Fruit fly (Drosophila melanogaster): Measurements from ENCODE around the gene Nepl19.

The Nepl19 gene

DNA sequence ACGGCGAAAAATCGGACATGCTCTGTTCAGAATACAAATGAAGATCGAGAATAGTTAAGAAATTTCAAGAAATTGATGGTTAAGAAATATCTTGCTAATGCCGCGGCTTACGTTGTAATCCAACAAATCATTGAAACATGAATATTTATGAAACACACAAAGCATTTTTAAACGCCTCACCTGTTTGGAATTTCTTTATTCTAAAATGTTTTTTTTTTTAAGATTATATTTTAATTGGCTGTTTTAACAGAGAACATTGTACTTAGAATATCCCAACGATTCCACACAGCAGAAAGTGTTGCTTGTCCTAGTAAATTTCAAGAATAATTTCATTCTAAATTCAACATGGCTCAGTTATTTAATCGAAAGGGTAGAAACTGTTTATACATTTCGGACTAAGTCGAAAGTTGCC, 27.9 kb downstream of the Nepl19 start:
- TF ChIP-seq CTCF (optimal IDR thresholded peaks at IDR 0.05) (no peak), CG8478 (optimal IDR thresholded peaks at IDR 0.05) (no peak)

DNA sequence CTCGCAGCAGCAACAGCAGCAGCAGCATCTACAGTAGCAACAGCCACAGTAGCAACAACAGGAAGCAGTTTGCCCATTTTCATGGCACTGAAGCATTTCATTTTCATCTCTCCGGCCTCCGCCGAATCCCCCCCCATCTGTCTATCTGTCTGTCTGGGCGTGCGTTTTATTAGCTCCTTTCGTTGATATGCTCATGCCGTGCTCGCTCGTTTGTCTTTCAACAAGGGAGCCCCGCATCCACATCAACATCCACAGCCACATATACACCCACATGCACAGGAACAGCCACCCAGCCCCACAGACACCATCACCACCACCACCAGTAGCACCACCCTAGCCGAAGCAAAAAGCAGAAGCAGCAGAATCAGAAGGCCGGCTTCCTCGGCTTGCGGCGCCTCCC, 28.4 kb downstream of the Nepl19 start:
- TF ChIP-seq CTCF (optimal IDR thresholded peaks at IDR 0.05) (no peak), CG8478 (optimal IDR thresholded peaks at IDR 0.05) (no peak)

DNA sequence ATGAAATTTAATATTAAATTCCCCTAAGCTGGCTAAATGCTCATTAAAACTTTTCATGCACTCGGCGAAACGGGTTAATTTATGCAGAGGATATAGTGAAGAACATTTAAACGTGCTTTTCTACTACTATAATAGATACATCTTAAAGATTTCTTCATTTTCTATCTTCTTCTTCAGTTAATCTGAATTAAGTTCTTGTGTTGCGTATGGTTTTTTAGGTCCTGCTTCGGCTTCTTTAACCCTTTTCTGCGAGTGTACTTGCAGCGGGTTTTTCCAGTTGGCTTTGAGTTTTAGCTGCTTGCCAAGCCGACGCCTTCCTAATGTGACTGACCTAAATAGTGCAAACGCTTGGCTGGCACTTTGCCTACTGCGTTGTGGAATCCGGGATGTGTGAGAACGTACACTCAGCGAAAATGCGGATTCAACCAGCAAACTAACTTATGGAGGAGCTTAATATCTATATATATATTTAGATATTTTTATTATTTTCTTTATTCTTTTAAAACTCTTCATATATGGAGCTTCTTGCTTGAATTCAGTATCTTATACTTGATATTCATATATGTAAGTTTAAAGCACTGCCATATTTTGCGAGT, 29.2 kb downstream of the Nepl19 start:
- TF ChIP-seq CTCF (optimal IDR thresholded peaks at IDR 0.05), result no peak
- no peak for TF ChIP-seq CG8478 (optimal IDR thresholded peaks at IDR 0.05)

DNA sequence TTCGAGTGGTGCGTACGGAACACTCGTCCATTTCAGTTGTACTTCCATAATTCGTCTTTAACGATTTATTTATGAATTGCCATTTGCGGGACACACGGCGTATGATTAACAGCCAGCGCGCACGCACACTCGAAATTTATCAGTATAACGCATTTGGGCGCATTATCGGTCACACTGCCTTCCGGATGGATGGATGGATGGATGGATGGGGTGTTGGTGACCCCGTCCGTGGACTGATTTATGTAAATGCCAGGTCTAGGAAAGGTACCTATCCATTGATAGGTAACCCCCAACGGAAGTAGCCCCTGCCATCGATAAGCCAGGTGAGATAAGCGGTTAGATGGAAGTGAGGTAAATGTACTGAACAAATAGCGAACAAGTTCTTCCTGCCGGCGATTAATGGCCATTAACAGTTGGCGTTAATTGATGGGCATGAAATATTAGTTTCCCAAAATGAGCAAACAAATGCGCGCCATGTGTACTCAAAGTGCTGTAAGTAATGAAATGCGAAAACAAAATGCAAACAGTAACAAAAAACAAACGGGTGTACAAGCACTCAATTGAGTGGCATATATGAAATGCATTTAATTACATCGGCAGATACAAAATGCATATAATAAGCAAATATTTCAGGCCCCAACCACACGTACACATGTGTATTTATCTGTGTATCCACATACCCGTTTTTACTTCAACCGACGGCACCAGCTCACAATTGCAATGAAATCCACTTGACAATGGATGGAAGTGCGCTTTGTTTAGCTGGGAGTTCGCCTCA, 31.0 kb downstream of the Nepl19 start:
- TF ChIP-seq CTCF (optimal IDR thresholded peaks at IDR 0.05), result no peak
- TF ChIP-seq CG8478 (optimal IDR thresholded peaks at IDR 0.05), result no peak

dm6 chr3R:28847547-28848316, 32.2 kb downstream of the Nepl19 start:
- TF ChIP-seq CTCF (optimal IDR thresholded peaks at IDR 0.05) (no peak), CG8478 (optimal IDR thresholded peaks at IDR 0.05) (no peak)

DNA sequence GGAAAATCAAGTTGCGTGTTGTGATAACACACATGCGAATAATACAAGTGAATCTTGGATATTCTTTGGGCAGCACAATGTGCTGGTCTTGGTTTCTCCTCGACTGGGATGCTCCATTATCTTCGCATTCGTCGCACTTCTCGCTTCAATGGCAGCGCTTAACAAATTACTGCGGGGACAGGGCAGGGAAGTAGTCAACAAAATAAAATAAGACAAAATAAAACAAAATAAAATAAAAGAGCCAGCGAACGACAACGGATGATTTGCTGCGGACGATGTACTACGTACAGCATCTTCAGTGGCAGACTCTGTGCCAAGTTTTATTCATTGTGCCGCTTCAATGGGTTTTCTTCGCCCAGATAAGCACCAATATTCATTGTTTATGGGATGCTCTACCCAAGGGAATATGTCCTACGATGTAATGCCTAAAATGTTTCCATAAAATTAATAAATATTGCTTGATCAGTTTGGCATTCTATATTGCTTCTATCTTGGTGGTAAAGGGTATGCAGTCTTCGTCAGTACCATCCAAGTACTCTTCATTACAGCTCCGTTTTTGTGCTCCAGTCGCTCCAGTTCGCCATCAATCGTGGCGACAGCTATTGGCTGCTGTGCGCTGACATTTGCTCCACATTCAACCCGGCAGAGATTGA, 32.9 kb downstream of the Nepl19 start:
- TF ChIP-seq CG8478 (optimal IDR thresholded peaks at IDR 0.05) (no peak), CTCF (optimal IDR thresholded peaks at IDR 0.05) (no peak)

dm6 chr3R:28845981-28846380, 33.9 kb downstream of the Nepl19 start:
- TF ChIP-seq CG8478 (optimal IDR thresholded peaks at IDR 0.05), result no peak
- TF ChIP-seq CTCF (optimal IDR thresholded peaks at IDR 0.05), result no peak

- no peak for TF ChIP-seq CG8478 (optimal IDR thresholded peaks at IDR 0.05)
- TF ChIP-seq CTCF (optimal IDR thresholded peaks at IDR 0.05), result no peak
Measured at dm6 chr3R:28845377-28845876, 34.5 kb downstream of the Nepl19 start.

dm6 chr3R:28844611-28845376, 35.1 kb downstream of the Nepl19 start, which contains the start of the genes Apc and spg:
Gene Apc (minus strand): TSS chr3R:28844748.
Gene spg (plus strand): TSS chr3R:28845270.
- TF ChIP-seq CG8478 (optimal IDR thresholded peaks at IDR 0.05) (no peak), CTCF (optimal IDR thresholded peaks at IDR 0.05) (peak; percentile 59 to 63)

- TF ChIP-seq CG8478 (optimal IDR thresholded peaks at IDR 0.05) (no peak), CTCF (optimal IDR thresholded peaks at IDR 0.05) (no peak)
Measured at dm6 chr3R:28843776-28844610, 35.9 kb downstream of the Nepl19 start.

- TF ChIP-seq CTCF (optimal IDR thresholded peaks at IDR 0.05) (no peak), CG8478 (optimal IDR thresholded peaks at IDR 0.05) (no peak)
Measured at dm6 chr3R:28842431-28842830, 37.5 kb downstream of the Nepl19 start.

dm6 chr3R:28841968-28842367, 38.0 kb downstream of the Nepl19 start:
- TF ChIP-seq CTCF (optimal IDR thresholded peaks at IDR 0.05) (no peak), CG8478 (optimal IDR thresholded peaks at IDR 0.05) (no peak)

DNA sequence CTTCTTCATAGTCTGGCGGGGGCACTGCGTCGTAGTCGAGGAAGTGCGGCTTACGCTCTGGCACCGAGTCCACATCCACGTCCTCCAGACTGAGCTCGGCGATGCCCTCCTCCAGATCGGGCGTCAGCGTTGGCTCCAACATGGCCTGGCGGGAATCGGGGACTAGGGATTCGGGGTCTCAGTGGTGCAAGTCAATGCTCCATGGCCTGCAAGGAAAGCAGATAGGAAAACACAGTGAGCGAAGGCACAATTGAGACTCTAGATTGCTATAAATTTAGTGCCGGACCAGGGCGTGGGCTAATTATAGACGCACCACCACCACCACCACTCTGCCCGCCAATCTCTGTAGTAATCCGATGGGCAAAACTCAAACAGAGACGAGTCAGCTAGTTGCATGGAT, 39.3 kb downstream of the Nepl19 start:
- TF ChIP-seq CG8478 (optimal IDR thresholded peaks at IDR 0.05) (no peak), CTCF (optimal IDR thresholded peaks at IDR 0.05) (no peak)

All from S2 (cell line).